Worm (Caenorhabditis elegans) whole organism, young adult: ENCODE data around the gene R10H10.3.
A peak's percentile ranks its signal among the peaks of the same experiment; 100 is the strongest.

Experiments
- B0019.2 ChIP-seq: fragments of 200-800 bp; sonication (Bioruptor generic); conservative IDR thresholded peaks from 2 replicates; pipeline ENCODE4 v1.3.6; 2022; ENCODE audit warnings: missing genetic modification reagents, missing genetic modification characterization, missing compliant biosample characterization
- F10E7.11 ChIP-seq: sonication (generic microtip); optimal IDR thresholded peaks from 2 replicates; lab custom pipeline; 2017; ENCODE audit warnings: mild to moderate bottlenecking, missing genetic modification characterization, moderate library complexity, missing compliant biosample characterization
- F22D6.2 ChIP-seq: sonication (generic microtip); optimal IDR thresholded peaks from 2 replicates; lab custom pipeline; 2016; ENCODE audit warnings: mild to moderate bottlenecking, missing genetic modification characterization, missing compliant biosample characterization
- F33H1.4 ChIP-seq: fragments of 200-800 bp; sonication (Bioruptor generic); IDR thresholded peaks from 2 replicates; pipeline ENCODE4 v1.3.6; 2022; ENCODE audit warnings: missing genetic modification reagents, missing genetic modification characterization, missing compliant biosample characterization
- K12H6.12 ChIP-seq: fragments of 200-800 bp; sonication (Bioruptor generic); optimal IDR thresholded peaks from 2 replicates; lab custom pipeline; 2018; ENCODE audit warnings: mild to moderate bottlenecking, missing genetic modification characterization, missing compliant biosample characterization
- ZK185.1 ChIP-seq: sonication (generic microtip); optimal IDR thresholded peaks from 2 replicates; lab custom pipeline; 2016; ENCODE audit warnings: mild to moderate bottlenecking, missing genetic modification characterization, missing compliant biosample characterization; ENCODE audit not compliant: poor library complexity, severe bottlenecking
- atf-7 ChIP-seq: sonication (generic microtip); optimal IDR thresholded peaks from 2 replicates; lab custom pipeline; 2017; ENCODE audit warnings: mild to moderate bottlenecking, missing genetic modification characterization, missing compliant biosample characterization
- attf-5 ChIP-seq: fragments of 200-800 bp; sonication (Bioruptor generic); optimal IDR thresholded peaks from 2 replicates; lab custom pipeline; 2018; ENCODE audit warnings: mild to moderate bottlenecking, missing genetic modification characterization, missing compliant biosample characterization
- cebp-1 ChIP-seq, 2 experiments: fragments of 200-800 bp in 1 of 2; sonication (Bioruptor generic) in 1 of 2; sonication (generic microtip) in 1 of 2; IDR thresholded peaks in 1 of 2; optimal IDR thresholded peaks in 1 of 2; 2 replicates each; pipeline versions ENCODE4 v1.3.6 to Lab custom; 2017 to 2022; ENCODE audit warnings: missing compliant biosample characterization in 2 of 2, missing genetic modification characterization in 2 of 2, mild to moderate bottlenecking in 1 of 2, missing genetic modification reagents in 1 of 2, moderate library complexity in 1 of 2
- ceh-100 ChIP-seq: fragments of 200-800 bp; sonication (Bioruptor generic); IDR thresholded peaks from 2 replicates; pipeline ENCODE4 v1.3.6; 2022; ENCODE audit warnings: missing genetic modification reagents, missing genetic modification characterization, missing compliant biosample characterization
- ceh-27 ChIP-seq: fragments of 200-800 bp; sonication (Bioruptor generic); optimal IDR thresholded peaks from 2 replicates; lab custom pipeline; 2018; ENCODE audit warnings: mild to moderate bottlenecking, missing genetic modification characterization, moderate library complexity, missing compliant biosample characterization
- ceh-40 ChIP-seq: fragments of 200-800 bp; sonication (Bioruptor generic); IDR thresholded peaks from 2 replicates; pipeline ENCODE4 v1.3.6; 2022; ENCODE audit warnings: missing genetic modification characterization, missing compliant biosample characterization
- ceh-79 ChIP-seq: sonication (generic microtip); optimal IDR thresholded peaks from 2 replicates; lab custom pipeline; 2017; ENCODE audit warnings: mild to moderate bottlenecking, missing genetic modification characterization, missing compliant biosample characterization
- chd-7 ChIP-seq: sonication (generic microtip); optimal IDR thresholded peaks from 2 replicates; lab custom pipeline; 2016; ENCODE audit warnings: mild to moderate bottlenecking, missing genetic modification characterization, moderate library complexity, missing compliant biosample characterization
- dox-1 ChIP-seq: fragments of 200-800 bp; sonication (Bioruptor generic); IDR thresholded peaks from 2 replicates; pipeline ENCODE4 v1.3.6; 2022; ENCODE audit warnings: missing genetic modification reagents, missing genetic modification characterization, missing compliant biosample characterization
- dpff-1 ChIP-seq: sonication (generic microtip); optimal IDR thresholded peaks from 2 replicates; lab custom pipeline; 2017; ENCODE audit warnings: mild to moderate bottlenecking, missing genetic modification characterization, missing compliant biosample characterization
- dpl-1 ChIP-seq: fragments of 150-350 bp; optimal IDR thresholded peaks from 2 replicates; lab custom pipeline; 2014; ENCODE audit warnings: missing biosample characterization, missing genetic modification reagents, missing genetic modification characterization
- efl-1 ChIP-seq: fragments of 150-350 bp; optimal IDR thresholded peaks from 2 replicates; lab custom pipeline; 2014; ENCODE audit warnings: missing biosample characterization, missing genetic modification reagents, missing genetic modification characterization
- him-1 ChIP-seq: sonication (generic microtip); optimal IDR thresholded peaks from 2 replicates; lab custom pipeline; 2016; ENCODE audit warnings: missing genotype, missing genetic modification reagents, missing genetic modification characterization, missing compliant biosample characterization
- hmg-1.2 ChIP-seq: fragments of 200-800 bp; sonication (Bioruptor generic); IDR thresholded peaks from 2 replicates; pipeline ENCODE4 v1.3.6; 2022; ENCODE audit warnings: missing genetic modification reagents, missing genetic modification characterization, missing compliant biosample characterization
- hrde-1 ChIP-seq: sonication (generic microtip); optimal IDR thresholded peaks from 2 replicates; lab custom pipeline; 2016; ENCODE audit warnings: missing genetic modification characterization, mild to moderate bottlenecking, missing compliant biosample characterization, moderate library complexity, missing genotype, missing genetic modification reagents, borderline replicate concordance
- hsf-1 ChIP-seq: fragments of 200-800 bp; sonication (Bioruptor generic); IDR thresholded peaks from 2 replicates; pipeline ENCODE4 v1.3.6; 2022; ENCODE audit warnings: missing genetic modification reagents, missing genetic modification characterization, missing compliant biosample characterization
- let-607 ChIP-seq, 2 experiments: fragments of 200-800 bp in 1 of 2; sonication (Bioruptor generic) in 1 of 2; sonication (generic microtip) in 1 of 2; optimal IDR thresholded peaks; 2 replicates each; lab custom pipeline; 2016 to 2018; ENCODE audit warnings: mild to moderate bottlenecking in 2 of 2, missing compliant biosample characterization in 2 of 2, missing genetic modification characterization in 2 of 2, moderate library complexity in 2 of 2, missing genotype in 1 of 2
- lin-35 ChIP-seq, 3 experiments: fragments of 150-350 bp in 2 of 3; sonication (generic microtip) in 1 of 3; optimal IDR thresholded peaks; 2 replicates each; lab custom pipeline; 2014 to 2018; ENCODE audit warnings: missing biosample characterization in 3 of 3, missing genetic modification characterization in 3 of 3, missing genetic modification reagents in 3 of 3
- lin-40 ChIP-seq: sonication (generic microtip); optimal IDR thresholded peaks from 2 replicates; lab custom pipeline; 2016; ENCODE audit warnings: missing genetic modification characterization, mild to moderate bottlenecking, missing compliant biosample characterization, missing genotype, missing genetic modification reagents
- lir-1 ChIP-seq: fragments of 200-800 bp; sonication (Bioruptor generic); conservative IDR thresholded peaks from 2 replicates; pipeline ENCODE4 v1.3.6; 2022; ENCODE audit warnings: missing genetic modification reagents, missing genetic modification characterization, missing compliant biosample characterization
- lsl-1 ChIP-seq: fragments of 200-800 bp; sonication (Bioruptor generic); optimal IDR thresholded peaks from 2 replicates; lab custom pipeline; 2018; ENCODE audit warnings: mild to moderate bottlenecking, missing genetic modification characterization, moderate library complexity, missing compliant biosample characterization
- madf-8 ChIP-seq: fragments of 200-800 bp; sonication (Bioruptor generic); conservative IDR thresholded peaks from 2 replicates; pipeline ENCODE4 v1.3.6; 2022; ENCODE audit warnings: missing genetic modification reagents, missing genetic modification characterization, missing compliant biosample characterization
- nfya-1 ChIP-seq: sonication (generic microtip); optimal IDR thresholded peaks from 2 replicates; lab custom pipeline; 2017; ENCODE audit warnings: antibody characterized with exemption, missing compliant biosample characterization, missing genetic modification characterization, borderline replicate concordance; ENCODE audit not compliant: insufficient read depth
- nhr-120 ChIP-seq: fragments of 200-800 bp; sonication (Bioruptor generic); IDR thresholded peaks from 2 replicates; pipeline ENCODE4 v1.3.6; 2022; ENCODE audit warnings: missing genetic modification characterization, missing compliant biosample characterization
- nhr-80 ChIP-seq: sonication (generic microtip); optimal IDR thresholded peaks from 2 replicates; lab custom pipeline; 2016; ENCODE audit warnings: missing genetic modification characterization, missing compliant biosample characterization
- nhr-90 ChIP-seq: sonication (generic microtip); optimal IDR thresholded peaks from 2 replicates; lab custom pipeline; 2016; ENCODE audit warnings: missing genotype, mild to moderate bottlenecking, missing genetic modification characterization, missing compliant biosample characterization
- pbrm-1 ChIP-seq: fragments of 200-800 bp; sonication (Bioruptor generic); IDR thresholded peaks from 2 replicates; pipeline ENCODE4 v1.3.6; 2022; ENCODE audit warnings: missing genetic modification reagents, missing genetic modification characterization, missing compliant biosample characterization
- rpc-1 ChIP-seq, 2 experiments: fragments of 150-350 bp in 1 of 2; sonication (generic microtip) in 1 of 2; optimal IDR thresholded peaks; 2 replicates each; lab custom pipeline; 2014 to 2018; ENCODE audit warnings: missing biosample characterization in 1 of 2, missing genetic modification characterization in 1 of 2, missing genetic modification reagents in 1 of 2, missing genotype in 1 of 2
- snpc-4 ChIP-seq, 5 experiments: fragments of 150-350 bp in 1 of 5; sonication (generic microtip) in 4 of 5; optimal IDR thresholded peaks; 2 replicates each; lab custom pipeline; 2014 to 2018; ENCODE audit warnings: missing genetic modification characterization in 5 of 5, missing biosample characterization in 3 of 5, antibody characterized with exemption in 2 of 5, mild to moderate bottlenecking in 2 of 5, missing compliant biosample characterization in 2 of 5, missing genotype in 2 of 5, moderate library complexity in 2 of 5, missing genetic modification reagents in 1 of 5
- tbp1 ChIP-seq: fragments of 200-800 bp; sonication (Bioruptor generic); optimal IDR thresholded peaks from 2 replicates; lab custom pipeline; 2018; ENCODE audit warnings: mild to moderate bottlenecking, missing genetic modification characterization, missing compliant biosample characterization
- tlf-1 ChIP-seq: fragments of 200-800 bp; sonication (Bioruptor generic); optimal IDR thresholded peaks from 2 replicates; lab custom pipeline; 2018; ENCODE audit warnings: mild to moderate bottlenecking, missing genetic modification characterization, missing compliant biosample characterization
- xnd-1 ChIP-seq: sonication (generic microtip); optimal IDR thresholded peaks from 2 replicates; lab custom pipeline; 2016; ENCODE audit warnings: missing genotype, missing genetic modification reagents, missing genetic modification characterization, missing compliant biosample characterization
- zfh-2 ChIP-seq: fragments of 200-800 bp; sonication (Bioruptor generic); conservative IDR thresholded peaks from 2 replicates; pipeline ENCODE4 v1.3.6; 2022; ENCODE audit warnings: missing genetic modification reagents, missing genetic modification characterization, missing compliant biosample characterization
- ztf-28 ChIP-seq: fragments of 200-800 bp; sonication (Bioruptor generic); IDR thresholded peaks from 2 replicates; pipeline ENCODE4 v1.3.6; 2022; ENCODE audit warnings: missing genetic modification reagents, missing genetic modification characterization, missing compliant biosample characterization
- ztf-6 ChIP-seq: fragments of 200-800 bp; sonication (Bioruptor generic); IDR thresholded peaks from 2 replicates; pipeline ENCODE4 v1.3.6; 2022; ENCODE audit warnings: missing genetic modification reagents, missing genetic modification characterization, missing compliant biosample characterization

The R10H10.3 gene

ce11 chrIV:10342361-10342706 lies 46.0 kb upstream of the R10H10.3 start:
- TF ChIP-seq ceh-27 (peak; percentile 29), snpc-4 (GFP tag; optimal IDR thresholded peaks at IDR 0.05; lab: Kevin White, UChicago) (no peak), snpc-4 (tag; optimal IDR thresholded peaks at IDR 0.05; lab: Kevin White, UChicago) (peak in 1 of 4 experiments; percentile 40), atf-7 (peak; percentile 37), dpff-1 (no peak), dox-1 (peak; percentile 44), lin-40 (peak; percentile 25), tbp1 (GFP tag; lab: Kevin White, UChicago) (peak; percentile 34), attf-5 (GFP tag; lab: Kevin White, UChicago) (peak; percentile 22), hmg-1.2 (GFP tag; lab: Robert Waterston, UW) (peak; percentile 57; the same call in 1 of the 2 replicates), nhr-80 (tag; lab: Kevin White, UChicago) (peak; percentile 92), him-1 (no peak), ceh-40 (GFP tag; lab: Robert Waterston, UW) (no peak), let-607 (tag; optimal IDR thresholded peaks at IDR 0.05; lab: Kevin White, UChicago) (peak in 1 of 2 experiments; percentile 45), cebp-1 (GFP tag; IDR thresholded peaks at IDR 0.05; lab: Robert Waterston, UW) (no peak), cebp-1 (tag; optimal IDR thresholded peaks at IDR 0.05; lab: Kevin White, UChicago) (peak; percentile 68)

ce11 chrIV:10344621-10345020 lies 43.7 kb upstream of the R10H10.3 start:
- TF ChIP-seq lin-35 (GFP tag; optimal IDR thresholded peaks at IDR 0.05; lab: Kevin White, UChicago) (peak in 1 of 3 experiments; percentile 52), zfh-2 (peak; percentile 47; the same call in 1 of the 2 replicates), tlf-1 (GFP tag; lab: Kevin White, UChicago) (no peak), lsl-1 (no peak), ztf-28 (GFP tag; lab: Robert Waterston, UW) (no peak), chd-7 (tag; lab: Kevin White, UChicago) (peak; percentile 5), dox-1 (no peak), K12H6.12 (tag; lab: Kevin White, UChicago) (peak; percentile 40)

ce11 chrIV:10345486-10345885 lies 42.8 kb upstream of the R10H10.3 start:
- TF ChIP-seq F10E7.11 (tag; lab: Kevin White, UChicago) (no peak), lir-1 (GFP tag; lab: Robert Waterston, UW) (no peak), nfya-1 (tag; lab: Kevin White, UChicago) (no peak), pbrm-1 (GFP tag; lab: Robert Waterston, UW) (no peak), efl-1 (no peak), xnd-1 (no peak), ceh-100 (GFP tag; lab: Robert Waterston, UW) (no peak), nhr-120 (GFP tag; lab: Robert Waterston, UW) (no peak)

ce11 chrIV:10345990-10346389 lies 42.3 kb upstream of the R10H10.3 start:
- TF ChIP-seq F33H1.4 (GFP tag; lab: Robert Waterston, UW): no peak
- no peak for TF ChIP-seq efl-1
- no peak for TF ChIP-seq ztf-6
- TF ChIP-seq ceh-79 (tag; lab: Kevin White, UChicago): no peak
- no peak for TF ChIP-seq dpl-1 (GFP tag; lab: Kevin White, UChicago)
- TF ChIP-seq ZK185.1: no peak
- no peak for TF ChIP-seq hrde-1
- peak; percentile 43 for TF ChIP-seq K12H6.12 (tag; lab: Kevin White, UChicago)
- no peak for TF ChIP-seq madf-8 (GFP tag; lab: Robert Waterston, UW)
- TF ChIP-seq hsf-1: no peak
- no peak for TF ChIP-seq ztf-28 (GFP tag; lab: Robert Waterston, UW)
- no peak for TF ChIP-seq F10E7.11 (tag; lab: Kevin White, UChicago)
- TF ChIP-seq nhr-90: no peak
- peak; percentile 56; the same call in 1 of the 2 replicates for TF ChIP-seq hmg-1.2 (GFP tag; lab: Robert Waterston, UW)
- TF ChIP-seq tbp1 (GFP tag; lab: Kevin White, UChicago): no peak
- TF ChIP-seq ceh-100 (GFP tag; lab: Robert Waterston, UW): no peak
- TF ChIP-seq lin-40: peak; percentile 5
- no peak for TF ChIP-seq B0019.2 (GFP tag; lab: Robert Waterston, UW)
- TF ChIP-seq rpc-1 (optimal IDR thresholded peaks at IDR 0.05; lab: Kevin White, UChicago): no peak
- TF ChIP-seq rpc-1 (tag; optimal IDR thresholded peaks at IDR 0.05; lab: Kevin White, UChicago): no peak
- no peak for TF ChIP-seq F22D6.2 (tag; lab: Kevin White, UChicago)
